Worm (Caenorhabditis elegans) whole organism, L4 larva: Measurements from ENCODE around the gene F40G12.4.

Experiments
- aha-1 ChIP-seq: fragments of 150-350 bp; peaks from one replicate; lab custom pipeline; 2014; ENCODE audit warnings: missing biosample characterization, missing genetic modification characterization
- dmd-9 ChIP-seq: fragments of 200-800 bp; sonication (Bioruptor generic); IDR thresholded peaks from 2 replicates; pipeline ENCODE4 v1.3.6; 2022; ENCODE audit warnings: missing genetic modification reagents, missing genetic modification characterization, missing compliant biosample characterization
- fos-1 ChIP-seq: fragments of 150-350 bp; optimal IDR thresholded peaks from 2 replicates; lab custom pipeline; 2014; ENCODE audit warnings: missing biosample characterization, missing genetic modification characterization
- lin-15B ChIP-seq: fragments of 150-350 bp; sonication (generic microtip); optimal IDR thresholded peaks from 3 replicates; lab custom pipeline; 2014; ENCODE audit warnings: missing biosample characterization, missing genetic modification characterization
- mep-1 ChIP-seq: fragments of 150-350 bp; sonication (generic microtip); optimal IDR thresholded peaks from 3 replicates; lab custom pipeline; 2014; ENCODE audit warnings: missing biosample characterization, missing genetic modification characterization
- nhr-28 ChIP-seq: fragments of 150-350 bp; optimal IDR thresholded peaks from 2 replicates; lab custom pipeline; 2014; ENCODE audit warnings: missing biosample characterization, missing genetic modification characterization
- nhr-77 ChIP-seq: fragments of 150-350 bp; optimal IDR thresholded peaks from 2 replicates; lab custom pipeline; 2014; ENCODE audit warnings: missing biosample characterization, missing genetic modification characterization
- pha-4 ChIP-seq, 2 experiments: fragments of 150-350 bp in 1 of 2; fragments of 200-800 bp in 1 of 2; sonication (Bioruptor generic) in 1 of 2; IDR thresholded peaks in 1 of 2; optimal IDR thresholded peaks in 1 of 2; 2 replicates each; pipeline versions ENCODE4 v1.3.6 to Lab custom; 2014 to 2022; ENCODE audit warnings: missing genetic modification characterization in 2 of 2, missing genetic modification reagents in 2 of 2, missing biosample characterization in 1 of 2, missing compliant biosample characterization in 1 of 2
- pqm-1 ChIP-seq: sonication (generic microtip); optimal IDR thresholded peaks from 2 replicates; lab custom pipeline; 2017; ENCODE audit warnings: missing biosample characterization, missing genetic modification characterization
- rbr-2 ChIP-seq: sonication (generic microtip); optimal IDR thresholded peaks from 2 replicates; lab custom pipeline; 2016; ENCODE audit warnings: missing genotype, missing genetic modification characterization, missing compliant biosample characterization
- unc-39 ChIP-seq: sonication (generic microtip); optimal IDR thresholded peaks from 2 replicates; lab custom pipeline; 2017; ENCODE audit warnings: missing biosample characterization, missing genetic modification characterization
- zag-1 ChIP-seq: fragments of 150-350 bp; optimal IDR thresholded peaks from 2 replicates; lab custom pipeline; 2014; ENCODE audit warnings: missing biosample characterization, missing genetic modification characterization
- ztf-11 ChIP-seq: fragments of 150-350 bp; optimal IDR thresholded peaks from 2 replicates; lab custom pipeline; 2014; ENCODE audit warnings: missing biosample characterization, missing genetic modification characterization
- ztf-7 ChIP-seq: fragments of 150-350 bp; optimal IDR thresholded peaks from 2 replicates; lab custom pipeline; 2014; ENCODE audit warnings: missing biosample characterization, missing genetic modification characterization

DNA sequence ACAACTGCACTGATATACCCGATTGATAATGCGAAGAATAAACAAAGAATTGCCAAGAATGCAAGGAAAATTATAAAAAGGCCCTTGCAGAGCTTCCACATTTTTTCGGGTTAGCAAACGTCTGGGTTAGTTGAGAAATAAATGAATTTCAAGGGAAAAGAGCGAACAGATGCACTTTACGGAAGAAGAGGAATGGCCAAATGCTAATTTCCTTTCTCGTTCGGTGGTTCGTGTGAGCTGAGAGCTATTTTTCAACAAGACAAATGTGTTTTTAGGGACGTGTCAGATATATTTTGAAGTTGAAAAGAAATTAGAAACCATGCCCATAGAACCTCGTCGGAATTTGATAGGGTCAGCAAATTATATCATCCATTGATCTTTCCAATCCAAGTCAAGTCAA is 7.7 kb downstream of the F40G12.4 start, which contains the start of gene F40G12.2:
- TF ChIP-seq rbr-2 (tag; lab: Kevin White, UChicago) (no peak), fos-1 (tag; lab: Kevin White, UChicago) (no peak), dmd-9 (GFP tag; lab: Robert Waterston, UW) (no peak), unc-39 (tag; lab: Kevin White, UChicago) (no peak), pqm-1 (tag; lab: Kevin White, UChicago) (no peak), nhr-77 (no peak), ztf-11 (tag; lab: Kevin White, UChicago) (no peak), pha-4 (GFP tag; IDR thresholded peaks at IDR 0.05; lab: Robert Waterston, UW) (no peak), pha-4 (tag; optimal IDR thresholded peaks at IDR 0.05; lab: Kevin White, UChicago) (no peak), nhr-28 (tag; lab: Kevin White, UChicago) (no peak), lin-15B (tag; lab: Kevin White, UChicago) (no peak), zag-1 (tag; lab: Kevin White, UChicago) (no peak), mep-1 (tag; lab: Kevin White, UChicago) (no peak), aha-1 (tag; lab: Kevin White, UChicago) (no peak), ztf-7 (tag; lab: Kevin White, UChicago) (no peak)
